Fruit fly (Drosophila melanogaster) whole organism, wandering third instar larva: ENCODE results near the gene Nemp.

Experiments used
- Abd-B ChIP-seq: fragments of >200 bp; optimal IDR thresholded peaks from 2 replicates; lab custom pipeline; 2017; ENCODE audit warnings: missing biosample characterization, missing genetic modification characterization
- CG32264 ChIP-seq: fragments of 200-800 bp; sonication (Bioruptor generic); optimal IDR thresholded peaks from 2 replicates; lab custom pipeline; 2016; ENCODE audit warnings: missing biosample characterization, missing genetic modification characterization
- CG9705 ChIP-seq: fragments of 200-800 bp; sonication (Bioruptor generic); optimal IDR thresholded peaks from 2 replicates; lab custom pipeline; 2018; ENCODE audit warnings: missing biosample characterization, mild to moderate bottlenecking, missing genetic modification characterization
- CrebA ChIP-seq: fragments of 200-800 bp; sonication (Bioruptor generic); optimal IDR thresholded peaks from 2 replicates; lab custom pipeline; 2016; ENCODE audit warnings: missing biosample characterization, mild to moderate bottlenecking, missing genetic modification characterization, borderline replicate concordance
- Dif ChIP-seq: fragments of 200-275, 200-300 bp; sonication (Bioruptor generic); optimal IDR thresholded peaks from 2 replicates; lab custom pipeline; 2018; ENCODE audit warnings: missing biosample characterization, missing genetic modification characterization; ENCODE audit not compliant: partially characterized antibody
- Hr78 ChIP-seq: fragments of >200 bp; optimal IDR thresholded peaks from 2 replicates; lab custom pipeline; 2017; ENCODE audit warnings: missing biosample characterization, missing genetic modification characterization
- Jra ChIP-seq: sonication (Bioruptor generic); optimal IDR thresholded peaks from 2 replicates; lab custom pipeline; 2016; ENCODE audit warnings: missing biosample characterization, missing genetic modification characterization
- Mio ChIP-seq: sonication (Bioruptor generic); optimal IDR thresholded peaks from 2 replicates; lab custom pipeline; 2016; ENCODE audit warnings: missing biosample characterization, missing genetic modification characterization
- Myc ChIP-seq: fragments of >200 bp; optimal IDR thresholded peaks from 2 replicates; lab custom pipeline; 2017
- N ChIP-seq: fragments of >200 bp; optimal IDR thresholded peaks from 2 replicates; lab custom pipeline; 2018; ENCODE audit warnings: missing biosample characterization, missing external identifiers, missing genetic modification characterization
- OdsH ChIP-seq: fragments of 200-800 bp; sonication (Bioruptor generic); optimal IDR thresholded peaks from 2 replicates; lab custom pipeline; 2016; ENCODE audit warnings: missing biosample characterization, mild to moderate bottlenecking, missing genetic modification characterization
- Rel ChIP-seq, 2 experiments: fragments of 200-800 bp; sonication (Bioruptor generic) in 1 of 2; optimal IDR thresholded peaks; 2 replicates in 1 of 2; 3 replicates in 1 of 2; lab custom pipeline; 2016 to 2019; ENCODE audit warnings: mild to moderate bottlenecking in 2 of 2, missing biosample characterization in 2 of 2, missing genetic modification characterization in 2 of 2, moderate library complexity in 1 of 2
- Sp1 ChIP-seq: fragments of 200-800 bp; sonication (Bioruptor generic); optimal IDR thresholded peaks from 3 replicates; lab custom pipeline; 2019; ENCODE audit warnings: missing biosample characterization, mild to moderate bottlenecking, missing genetic modification characterization, moderate library complexity
- Vsx2 ChIP-seq: fragments of 200-300, 225-300 bp; sonication (Bioruptor generic); optimal IDR thresholded peaks from 2 replicates; lab custom pipeline; 2018; ENCODE audit warnings: missing biosample characterization, missing genetic modification characterization; ENCODE audit not compliant: partially characterized antibody
- br ChIP-seq: fragments of 200-800 bp; sonication (Bioruptor generic); optimal IDR thresholded peaks from 2 replicates; lab custom pipeline; 2016; ENCODE audit warnings: missing biosample characterization, missing genetic modification characterization
- brk ChIP-seq: fragments of 200-800 bp; sonication (Bioruptor generic); optimal IDR thresholded peaks from 2 replicates; lab custom pipeline; 2016; ENCODE audit warnings: missing biosample characterization, mild to moderate bottlenecking, missing genetic modification characterization
- dl ChIP-seq, 2 experiments: fragments of 175-275, 200-275 bp in 1 of 2; fragments of 200-275 bp in 1 of 2; sonication (Bioruptor generic); optimal IDR thresholded peaks; lab custom pipeline; 2018; ENCODE audit warnings: mild to moderate bottlenecking in 2 of 2, missing biosample characterization in 2 of 2, missing genetic modification characterization in 2 of 2, moderate library complexity in 2 of 2; ENCODE audit not compliant: partially characterized antibody in 2 of 2, insufficient read depth in 1 of 2
- dmrt93B ChIP-seq: fragments of 200-800 bp; sonication (Bioruptor generic); optimal IDR thresholded peaks from 2 replicates; lab custom pipeline; 2018; ENCODE audit warnings: missing biosample characterization, mild to moderate bottlenecking, missing genetic modification characterization
- dsf ChIP-seq: sonication (Bioruptor generic); optimal IDR thresholded peaks from 2 replicates; lab custom pipeline; 2016; ENCODE audit warnings: missing biosample characterization, missing genetic modification characterization, borderline replicate concordance
- ey ChIP-seq: fragments of 200-800 bp; sonication (Bioruptor generic); optimal IDR thresholded peaks from 2 replicates; lab custom pipeline; 2016; ENCODE audit warnings: missing biosample characterization, missing genetic modification characterization
- foxo ChIP-seq, 2 experiments: fragments of 200-800 bp; sonication (Bioruptor generic); optimal IDR thresholded peaks; 2 replicates in 1 of 2; 3 replicates in 1 of 2; lab custom pipeline; 2016 to 2017; ENCODE audit warnings: missing biosample characterization in 2 of 2, missing genetic modification characterization in 2 of 2
- fru ChIP-seq: fragments of 200-800 bp; sonication (Bioruptor generic); optimal IDR thresholded peaks from 3 replicates; lab custom pipeline; 2016; ENCODE audit warnings: missing biosample characterization, mild to moderate bottlenecking, missing genetic modification characterization
- h ChIP-seq: fragments of 200-800 bp; sonication (Bioruptor generic); optimal IDR thresholded peaks from 3 replicates; lab custom pipeline; 2016; ENCODE audit warnings: missing biosample characterization, mild to moderate bottlenecking, missing genetic modification characterization
- lola ChIP-seq: fragments of >200 bp; optimal IDR thresholded peaks from 2 replicates; lab custom pipeline; 2017; ENCODE audit warnings: missing biosample characterization, missing genetic modification characterization
- pan ChIP-seq: fragments of >200 bp; optimal IDR thresholded peaks from 2 replicates; lab custom pipeline; 2017
- psq ChIP-seq: fragments of 200-800 bp; sonication (Bioruptor generic); optimal IDR thresholded peaks from 3 replicates; lab custom pipeline; 2017; ENCODE audit warnings: missing biosample characterization, mild to moderate bottlenecking, missing genetic modification characterization, moderate library complexity
- rgr ChIP-seq: fragments of 200-800 bp; sonication (Bioruptor generic); optimal IDR thresholded peaks from 3 replicates; lab custom pipeline; 2016; ENCODE audit warnings: missing biosample characterization, mild to moderate bottlenecking, missing genetic modification characterization
- sage ChIP-seq: fragments of 200-800 bp; sonication (Bioruptor generic); optimal IDR thresholded peaks from 2 replicates; lab custom pipeline; 2016; ENCODE audit warnings: missing biosample characterization, mild to moderate bottlenecking, missing genetic modification characterization
- sv ChIP-seq: fragments of 200-800 bp; sonication (Bioruptor generic); optimal IDR thresholded peaks from 3 replicates; lab custom pipeline; 2016; ENCODE audit warnings: missing biosample characterization, missing genetic modification characterization
- tai ChIP-seq: sonication (Bioruptor generic); optimal IDR thresholded peaks from 2 replicates; lab custom pipeline; 2016; ENCODE audit warnings: missing biosample characterization, missing genetic modification characterization
- usp ChIP-seq: fragments of >200 bp; optimal IDR thresholded peaks from 2 replicates; lab custom pipeline; 2017; ENCODE audit warnings: missing biosample characterization, missing genetic modification characterization
- woc ChIP-seq: sonication (Bioruptor generic); optimal IDR thresholded peaks from 2 replicates; lab custom pipeline; 2016; ENCODE audit warnings: missing biosample characterization, mild to moderate bottlenecking, missing genetic modification characterization

Nemp gene

DNA sequence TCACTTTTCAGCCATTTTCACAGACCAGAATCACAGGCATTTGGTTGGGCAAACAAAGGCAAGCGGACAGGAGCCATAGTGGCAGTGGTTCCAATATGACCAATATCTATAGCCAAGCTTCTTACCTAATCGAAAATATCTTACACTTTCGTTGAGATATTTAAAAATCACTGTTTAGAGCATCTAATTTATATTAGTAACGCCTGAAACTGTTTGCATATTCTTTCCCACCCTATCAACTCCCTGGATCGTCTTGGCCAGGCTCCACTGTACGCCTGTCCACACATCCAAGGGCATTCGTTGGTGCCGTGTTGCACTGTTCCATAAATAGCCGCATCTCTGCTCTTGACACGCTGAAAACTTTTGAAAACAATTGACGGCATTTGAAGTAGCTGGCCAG, 35.7 kb upstream of the Nemp start:
- TF ChIP-seq OdsH (no peak), h (GFP tag; lab: Kevin White, UChicago) (no peak), tai (no peak), Mio (GFP tag; lab: Kevin White, UChicago) (no peak), Rel (GFP tag; optimal IDR thresholded peaks at IDR 0.05; lab: Kevin White, UChicago) (no peak), Rel (tag; optimal IDR thresholded peaks at IDR 0.05; lab: Kevin White, UChicago) (no peak), Jra (GFP tag; lab: Kevin White, UChicago) (no peak), pan (lab: Kevin White, UChicago) (no peak), brk (GFP tag; lab: Kevin White, UChicago) (no peak), Abd-B (GFP tag; lab: Kevin White, UChicago) (no peak), CG32264 (GFP tag; lab: Kevin White, UChicago) (no peak), Dif (GFP tag; lab: Kevin White, UChicago) (no peak)

DNA sequence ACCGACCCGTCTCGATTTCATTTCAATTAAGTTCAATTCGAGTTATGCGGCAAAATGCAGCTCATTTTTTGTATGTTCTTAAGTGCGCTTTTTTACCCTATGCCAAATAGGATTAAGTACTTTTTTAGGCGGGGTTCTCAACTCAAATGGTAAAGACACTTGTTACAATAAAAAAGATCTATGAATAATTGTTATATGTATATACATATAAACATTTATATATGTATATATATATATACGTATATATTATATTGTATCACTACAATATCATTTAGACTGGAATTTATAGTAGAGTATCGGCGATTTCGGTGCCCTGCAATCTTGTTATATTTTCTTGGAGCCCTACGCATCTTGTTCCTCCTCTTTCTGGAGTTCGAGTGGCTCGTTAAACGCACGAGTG, 35.2 kb upstream of the Nemp start:
- TF ChIP-seq dl (GFP tag; optimal IDR thresholded peaks at IDR 0.05; lab: Kevin White, UChicago; ENCODE audit: insufficient read depth in 1 of 2, partially characterized antibody in 2 of 2) = no peak
- no peak for TF ChIP-seq psq (GFP tag; lab: Kevin White, UChicago)
- TF ChIP-seq, all 38 proteins: peak for 0

DNA sequence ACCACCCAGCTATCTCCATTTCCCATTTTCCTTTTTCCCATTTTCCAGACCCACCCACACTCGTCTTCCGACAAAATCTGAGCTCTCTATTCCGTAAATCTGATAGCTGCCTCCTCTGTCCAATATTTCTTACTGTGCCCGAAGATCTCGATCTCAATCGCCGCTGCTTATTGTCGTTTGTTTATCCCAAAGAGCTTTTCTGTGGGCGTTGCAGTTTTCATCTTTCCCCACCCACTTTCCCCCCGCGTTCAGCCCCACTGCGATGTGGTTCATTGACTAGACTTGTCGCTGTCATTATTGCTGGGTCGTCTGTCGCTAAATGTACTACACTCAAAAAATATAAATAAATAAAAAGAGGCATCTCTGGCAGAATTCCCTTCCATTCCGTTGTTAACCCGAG, 34.5 kb upstream of the Nemp start:
- no peak for TF ChIP-seq dsf
- TF ChIP-seq Mio (GFP tag; lab: Kevin White, UChicago) = no peak
- TF ChIP-seq Hr78 = no peak
- TF ChIP-seq pan (lab: Kevin White, UChicago) = no peak
- TF ChIP-seq dmrt93B (GFP tag; lab: Kevin White, UChicago) = no peak
- no peak for TF ChIP-seq CG32264 (GFP tag; lab: Kevin White, UChicago)
- no peak for TF ChIP-seq Dif (GFP tag; lab: Kevin White, UChicago)
- TF ChIP-seq woc (GFP tag; lab: Kevin White, UChicago) = no peak
- TF ChIP-seq Abd-B (GFP tag; lab: Kevin White, UChicago) = no peak

DNA sequence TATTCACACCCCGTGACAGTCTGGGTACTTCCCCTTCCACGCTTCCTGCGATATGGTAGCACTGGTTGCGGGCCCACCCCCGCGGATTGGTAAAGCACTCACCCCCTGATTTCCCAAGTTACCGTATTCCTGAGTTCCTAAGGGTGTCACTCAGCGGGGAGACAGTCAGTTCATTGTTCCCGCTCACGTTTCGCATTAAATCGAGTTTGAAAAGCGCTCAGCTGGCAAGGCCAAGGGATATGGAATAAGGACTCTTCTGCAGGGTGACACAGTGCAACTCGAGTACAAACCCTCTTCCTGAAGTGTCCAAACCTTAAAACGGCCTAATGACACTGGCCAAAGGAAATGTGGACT, 33.3 kb upstream of the Nemp start:
- no peak for TF ChIP-seq Rel (GFP tag; optimal IDR thresholded peaks at IDR 0.05; lab: Kevin White, UChicago)
- TF ChIP-seq Rel (tag; optimal IDR thresholded peaks at IDR 0.05; lab: Kevin White, UChicago) = peak; percentile 50
- TF ChIP-seq tai = no peak
- TF ChIP-seq, all 38 proteins: peak for 1

DNA sequence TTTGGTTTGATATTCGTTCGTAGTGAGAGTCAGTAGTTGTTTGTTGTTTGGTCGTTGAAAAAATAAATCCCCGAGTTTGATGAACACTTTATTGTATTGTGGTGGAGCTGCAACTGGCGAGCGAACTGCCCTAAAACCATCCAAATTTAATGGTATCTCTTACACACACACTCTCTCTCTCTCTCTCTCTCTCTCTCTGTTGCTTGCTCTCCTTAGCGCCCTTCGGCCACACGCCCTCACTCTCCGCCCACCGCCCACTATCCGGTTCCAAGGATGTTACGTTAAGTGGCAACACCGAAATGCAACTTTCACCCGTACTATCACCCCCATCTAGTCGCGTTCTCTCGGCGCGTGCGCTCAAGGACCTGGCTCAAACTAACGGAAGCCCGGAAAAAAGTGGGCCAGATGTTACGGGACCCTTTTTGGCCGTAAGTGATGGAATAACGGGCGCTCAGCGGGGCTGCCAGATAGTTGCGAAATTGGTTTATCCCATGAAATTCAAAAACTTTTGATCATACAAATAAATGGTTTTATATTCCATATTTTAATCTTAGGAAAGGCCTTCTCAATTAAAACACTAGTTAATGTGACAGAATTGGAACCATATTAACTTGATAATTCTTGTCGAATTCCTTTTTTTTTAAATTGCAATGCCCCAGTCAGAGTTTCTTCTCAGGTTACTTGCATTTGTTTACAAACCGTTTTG, 32.7 kb upstream of the Nemp start:
- TF ChIP-seq dsf (no peak), sv (GFP tag; lab: Kevin White, UChicago) (no peak), h (GFP tag; lab: Kevin White, UChicago) (no peak), foxo (GFP tag; optimal IDR thresholded peaks at IDR 0.05; lab: Kevin White, UChicago) (no peak), OdsH (no peak), rgr (GFP tag; lab: Kevin White, UChicago) (no peak), tai (no peak), ey (GFP tag; lab: Kevin White, UChicago) (no peak), br (no peak), psq (GFP tag; lab: Kevin White, UChicago) (no peak), Sp1 (GFP tag; lab: Kevin White, UChicago) (no peak), sage (GFP tag; lab: Kevin White, UChicago) (no peak), usp (no peak), Jra (GFP tag; lab: Kevin White, UChicago) (no peak), woc (GFP tag; lab: Kevin White, UChicago) (no peak), Abd-B (GFP tag; lab: Kevin White, UChicago) (no peak), CrebA (GFP tag; lab: Kevin White, UChicago) (no peak), Vsx2 (no peak)
- TF ChIP-seq, all 38 proteins: peak for 0

DNA sequence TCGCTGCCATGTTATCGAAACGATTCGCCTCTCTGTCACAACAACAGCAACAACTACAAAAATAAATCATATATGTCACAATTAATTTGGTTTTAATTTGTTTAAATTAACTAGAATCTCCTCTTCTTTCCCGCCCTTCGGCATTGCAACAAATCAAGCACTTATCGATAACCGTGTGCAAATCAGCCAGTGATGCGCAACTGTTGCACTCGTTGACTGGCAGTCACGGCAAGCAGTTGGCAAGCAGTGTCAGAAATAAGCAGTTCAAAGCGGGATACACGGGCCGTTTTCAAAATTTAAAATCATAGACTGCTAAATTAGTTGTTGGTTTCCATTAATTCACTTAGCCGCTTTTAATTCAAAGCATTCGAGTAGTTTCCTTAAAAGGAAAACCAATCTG, 28.9 kb upstream of the Nemp start, which contains the start of gene Axs:
Gene Axs, minus strand, starts transcription at position 131 of the 400 bp plus-strand sequence.
- TF ChIP-seq Vsx2 (no peak), Dif (GFP tag; lab: Kevin White, UChicago) (peak; percentile 6), Jra (GFP tag; lab: Kevin White, UChicago) (peak; percentile 55), CG9705 (no peak), dl (GFP tag; optimal IDR thresholded peaks at IDR 0.05; lab: Kevin White, UChicago; ENCODE audit: insufficient read depth in 1 of 2, partially characterized antibody in 2 of 2) (no peak), Myc (lab: Kevin White, UChicago) (peak; percentile 75), foxo (GFP tag; optimal IDR thresholded peaks at IDR 0.05; lab: Kevin White, UChicago) (peak in 1 of 2 experiments; percentile 5), brk (GFP tag; lab: Kevin White, UChicago) (no peak), Abd-B (GFP tag; lab: Kevin White, UChicago) (no peak), CG32264 (GFP tag; lab: Kevin White, UChicago) (no peak), lola (GFP tag; lab: Kevin White, UChicago) (no peak), fru (GFP tag; lab: Kevin White, UChicago) (no peak), pan (lab: Kevin White, UChicago) (no peak), dmrt93B (GFP tag; lab: Kevin White, UChicago) (no peak), tai (no peak), N (peak; percentile 56)
